Worm (Caenorhabditis elegans): ENCODE data around the gene Y66D12A.24.

- TF ChIP-seq lsy-2 (tag; optimal IDR thresholded peaks at IDR 0.05) (no peak), nhr-12 (tag; optimal IDR thresholded peaks at IDR 0.05) (no peak), unc-39 (tag; optimal IDR thresholded peaks at IDR 0.05) (no peak), elt-1 (tag; optimal IDR thresholded peaks at IDR 0.05; ENCODE audit: borderline replicate concordance, insufficient read depth) (no peak), pha-4 (tag; optimal IDR thresholded peaks at IDR 0.05) (no peak), cnd-1 (tag; optimal IDR thresholded peaks at IDR 0.05) (no peak), nhr-237 (tag; optimal IDR thresholded peaks at IDR 0.05) (no peak), unc-62 (GFP tag; optimal IDR thresholded peaks at IDR 0.05) (no peak)
Observed at ce11 chrIII:11448330-11448729, 48.3 kb upstream of the Y66D12A.24 start.

Data from whole organism, mixed stage, embryonic.